Fruit fly (Drosophila melanogaster) whole organism, adult: ENCODE data around the gene CG3632.

ENCODE experiments used
- CG7045 ChIP-seq: fragments of 200-800 bp; sonication (Bioruptor generic); optimal IDR thresholded peaks from 2 replicates; lab custom pipeline; 2017; ENCODE audit warnings: missing biosample characterization, mild to moderate bottlenecking, missing genetic modification characterization
- CG7101 ChIP-seq: fragments of 200-800 bp; sonication (Bioruptor generic); optimal IDR thresholded peaks from 2 replicates; lab custom pipeline; 2018; ENCODE audit warnings: missing biosample characterization, mild to moderate bottlenecking, missing genetic modification characterization, moderate library complexity
- toe ChIP-seq: fragments of 200-800 bp; sonication (Bioruptor generic); optimal IDR thresholded peaks from 2 replicates; lab custom pipeline; 2016; ENCODE audit warnings: missing biosample characterization, missing genetic modification characterization

DNA sequence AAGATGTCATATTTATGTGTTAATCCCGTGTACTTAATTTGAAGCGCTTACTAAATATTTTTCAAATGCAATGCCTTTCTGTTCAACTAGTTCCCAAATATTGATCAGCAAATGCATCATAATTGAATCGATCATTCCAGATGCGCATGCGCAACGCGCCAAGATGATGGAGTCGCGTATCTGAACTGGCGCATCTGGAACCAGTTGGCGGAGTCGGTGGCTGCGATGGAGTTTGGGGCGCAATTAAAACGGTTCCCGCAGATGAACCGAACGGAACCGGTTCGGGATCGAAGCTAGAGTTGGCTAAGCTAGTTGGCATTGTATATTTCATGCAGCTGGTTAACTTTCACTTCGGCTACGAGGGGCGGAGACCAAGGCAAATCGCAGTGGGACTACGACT is 29.0 kb downstream of the CG3632 start, which contains the start of gene CalpC:
- no peak for TF ChIP-seq CG7101 (tag; lab: Kevin White, UChicago)
- TF ChIP-seq CG7045 (GFP tag; lab: Kevin White, UChicago), result no peak
- no peak for TF ChIP-seq toe (GFP tag; lab: Kevin White, UChicago)
